Worm (Caenorhabditis elegans) whole organism, L3 larva: ENCODE data around the gene T20G5.9.

Source experiments
- snpc-4 ChIP-seq: fragments of 150-350 bp; optimal IDR thresholded peaks from 2 replicates; lab custom pipeline; 2014; ENCODE audit warnings: missing biosample characterization, missing genetic modification characterization
- zag-1 ChIP-seq: fragments of 150-350 bp; optimal IDR thresholded peaks from 2 replicates; lab custom pipeline; 2014; ENCODE audit warnings: missing biosample characterization, missing genetic modification characterization

- TF ChIP-seq snpc-4 (peak; percentile 44), zag-1 (tag; lab: Kevin White, UChicago) (no peak)
Observed at ce11 chrIII:10218587-10218986, 8.9 kb downstream of the T20G5.9 start, which contains the start of the genes rde-4 and cox-14.
